Fruit fly (Drosophila melanogaster) whole organism, pupa: Measurements from ENCODE around the gene CG10164.

Experiments used
- CG10348 ChIP-seq: fragments of 200-800 bp; sonication (Bioruptor generic); IDR thresholded peaks from 2 replicates; pipeline ENCODE4 v1.3.6; 2022; ENCODE audit warnings: missing biosample characterization, missing genetic modification characterization
- CG12605 ChIP-seq: fragments of 200-800 bp; sonication (Bioruptor generic); IDR thresholded peaks from 2 replicates; pipeline ENCODE4 v1.3.6; 2022; ENCODE audit warnings: missing biosample characterization, missing genetic modification characterization
- CG14655 ChIP-seq: fragments of 200-800 bp; sonication (Bioruptor generic); optimal IDR thresholded peaks from 3 replicates; lab custom pipeline; 2017; ENCODE audit warnings: mild to moderate bottlenecking, missing biosample characterization, missing genetic modification reagents, missing genetic modification characterization
- CG34367 ChIP-seq: fragments of 200-800 bp; sonication (Bioruptor generic); optimal IDR thresholded peaks from 2 replicates; lab custom pipeline; 2018; ENCODE audit warnings: missing biosample characterization, mild to moderate bottlenecking, missing genetic modification characterization
- Pif1B ChIP-seq: fragments of 200-800 bp; sonication (Bioruptor generic); optimal IDR thresholded peaks from 3 replicates; lab custom pipeline; 2016; ENCODE audit warnings: missing biosample characterization, missing genetic modification characterization
- rn ChIP-seq: fragments of 200-800 bp; sonication (Bioruptor generic); IDR thresholded peaks from 2 replicates; pipeline ENCODE4 v1.3.6; 2022; ENCODE audit warnings: missing biosample characterization, missing genetic modification characterization

DNA sequence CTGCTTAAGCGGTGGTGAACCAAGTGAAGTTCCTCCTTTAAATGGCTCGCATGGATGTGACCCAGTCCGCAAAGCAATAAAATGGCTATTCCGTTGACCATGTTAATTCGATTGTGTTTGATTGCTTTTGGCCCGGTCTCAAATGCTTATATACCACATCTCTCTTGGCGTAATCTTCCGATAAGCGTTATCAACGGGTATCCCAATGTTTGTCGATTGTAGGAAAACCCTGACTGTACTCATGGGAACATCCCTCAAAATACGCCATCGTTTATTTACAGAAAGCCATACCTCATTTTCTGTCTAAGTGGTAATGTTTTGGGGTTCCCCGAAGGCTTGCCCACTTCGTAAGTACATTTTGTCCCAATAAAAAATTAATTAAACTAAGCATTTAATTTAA is 42.2 kb upstream of the CG10164 start, which contains the start of gene CG10183:
- no peak for TF ChIP-seq rn (GFP tag; lab: Robert Waterston, UW)
- TF ChIP-seq CG12605 (GFP tag; lab: Robert Waterston, UW) = no peak
- TF ChIP-seq CG14655 = no peak
- TF ChIP-seq Pif1B = no peak
- no peak for TF ChIP-seq CG10348 (GFP tag; lab: Robert Waterston, UW)
- no peak for TF ChIP-seq CG34367 (tag; lab: Kevin White, UChicago)
